Worm (Caenorhabditis elegans): Measurements from ENCODE around the gene ZK1320.5.

- TF ChIP-seq flt-1 (GFP tag; IDR thresholded peaks at IDR 0.05) = no peak
- no peak for TF ChIP-seq ref-1 (GFP tag; conservative IDR thresholded peaks at IDR 0.05)
- no peak for TF ChIP-seq ztf-23 (GFP tag; IDR thresholded peaks at IDR 0.05)
- TF ChIP-seq ztf-29 (GFP tag; IDR thresholded peaks at IDR 0.05) = no peak
- TF ChIP-seq T22C8.4 (GFP tag; IDR thresholded peaks at IDR 0.05) = peak; percentile 35; the same call in 1 of the 2 replicates
- no peak for TF ChIP-seq klf-2 (GFP tag; conservative IDR thresholded peaks at IDR 0.05)
- no peak for TF ChIP-seq med-1 (GFP tag; optimal IDR thresholded peaks at IDR 0.05; ENCODE audit: insufficient read depth)
- TF ChIP-seq cog-1 (tag; optimal IDR thresholded peaks at IDR 0.05) = no peak
Observed at ce11 chrII:9646928-9647838, 18.3 kb downstream of the ZK1320.5 start, which contains the start of gene sqv-8.
